Fruit fly (Drosophila melanogaster): ENCODE data around the gene CG11668.
A peak's percentile ranks its signal among the peaks of the same experiment; 100 is the strongest.

The CG11668 gene

dm6 chr3R:13038075-13038474 is at the start of gene CG11668:
Gene CG11668 (plus strand): TSS chr3R:13038375.
- no peak for TF ChIP-seq noc (tag; optimal IDR thresholded peaks at IDR 0.05)

DNA sequence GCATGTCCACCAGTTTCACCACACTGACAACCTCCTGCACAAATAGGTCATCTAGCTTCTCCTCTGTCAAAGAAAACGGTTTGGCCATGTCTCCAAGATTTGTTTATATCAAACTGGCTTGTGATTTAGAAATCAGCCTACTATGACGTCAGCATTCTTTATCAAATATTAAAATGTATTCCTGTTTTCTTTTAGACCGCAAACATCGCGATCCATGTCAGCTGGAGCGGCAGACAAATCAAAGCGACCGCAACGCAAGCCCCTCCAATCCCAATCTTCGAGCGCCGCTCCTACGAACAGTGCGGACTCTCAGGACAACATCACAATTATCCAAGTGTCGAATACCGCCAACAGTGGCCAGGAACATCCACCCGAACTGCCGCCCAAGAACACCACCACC is 49.8 kb upstream of the CG11668 start, which contains the start of gene CG14383:
CG14383 (minus strand) TSS at position 101 of the 400 bp plus-strand sequence.
- no peak for TF ChIP-seq noc (tag; optimal IDR thresholded peaks at IDR 0.05)

dm6 chr3R:12993018-12993417 is 45.2 kb upstream of the CG11668 start, which contains the start of gene yellow-f:
Gene yellow-f (minus strand): TSS chr3R:12993201.
- TF ChIP-seq noc (tag; optimal IDR thresholded peaks at IDR 0.05) = no peak

DNA sequence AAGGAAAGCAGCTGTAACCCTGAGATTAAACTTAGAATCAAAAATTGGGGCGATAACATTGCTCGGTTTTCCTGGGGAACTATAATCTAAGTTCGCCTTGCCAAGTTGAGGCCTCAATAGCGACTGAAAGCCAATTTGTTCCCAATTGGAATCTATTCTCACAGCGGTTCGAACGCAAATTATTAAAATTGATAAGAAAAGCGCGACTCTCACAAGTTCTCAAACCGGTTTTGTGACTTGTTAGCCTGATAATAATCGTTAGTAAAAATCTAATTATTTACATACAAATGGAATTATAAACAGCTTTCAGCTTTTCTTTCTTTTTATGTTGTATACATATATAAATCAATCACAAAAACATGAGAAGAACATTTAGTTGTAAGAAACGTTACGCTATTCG is 43.1 kb upstream of the CG11668 start, which contains the start of gene yellow-f2:
yellow-f2 (minus strand) TSS at position 101 of the 400 bp plus-strand sequence.
- TF ChIP-seq noc (tag; optimal IDR thresholded peaks at IDR 0.05) = no peak

DNA sequence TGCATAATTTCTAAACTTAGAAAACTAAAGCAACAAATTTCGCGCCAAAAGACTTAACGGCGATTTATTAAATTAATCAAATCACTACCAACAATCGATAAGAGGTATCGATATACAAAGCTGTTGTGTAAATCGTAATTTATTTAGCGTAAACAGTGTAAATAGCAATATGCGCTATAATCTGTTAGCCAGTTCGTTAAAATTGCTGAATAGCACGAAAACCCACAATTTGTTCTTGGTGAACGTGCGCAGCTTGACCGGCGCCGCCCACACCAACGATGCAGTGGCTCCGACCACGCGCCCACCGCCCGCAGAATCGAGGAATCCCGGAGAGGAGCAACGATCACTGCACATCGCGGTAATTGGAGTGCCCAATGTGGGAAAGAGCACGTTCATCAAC is 42.7 kb upstream of the CG11668 start, which contains the start of gene CG7488:
CG7488 (plus strand) TSS at position 99 of the 400 bp plus-strand sequence.
- no peak for TF ChIP-seq noc (tag; optimal IDR thresholded peaks at IDR 0.05)

- TF ChIP-seq noc (tag; optimal IDR thresholded peaks at IDR 0.05) = no peak
These were observed 40.5 kb upstream of the CG11668 start, which contains the start of the genes CG17327, CG44194 and CG7518 for dm6 chr3R:12997550-12998233. Gene CG17327 (minus strand): TSS chr3R:12997726. Gene CG44194 (minus strand): TSS chr3R:12997726. Gene CG7518 (plus strand): TSS chr3R:12998089.

dm6 chr3R:12998234-12998591 is 40.0 kb upstream of the CG11668 start:
- no peak for TF ChIP-seq noc (tag; optimal IDR thresholded peaks at IDR 0.05)

dm6 chr3R:13009595-13009994 is 28.6 kb upstream of the CG11668 start, which contains the start of gene CG11656:
Gene CG11656 (plus strand): TSS chr3R:13009895.
- TF ChIP-seq noc (tag; optimal IDR thresholded peaks at IDR 0.05) = no peak

DNA sequence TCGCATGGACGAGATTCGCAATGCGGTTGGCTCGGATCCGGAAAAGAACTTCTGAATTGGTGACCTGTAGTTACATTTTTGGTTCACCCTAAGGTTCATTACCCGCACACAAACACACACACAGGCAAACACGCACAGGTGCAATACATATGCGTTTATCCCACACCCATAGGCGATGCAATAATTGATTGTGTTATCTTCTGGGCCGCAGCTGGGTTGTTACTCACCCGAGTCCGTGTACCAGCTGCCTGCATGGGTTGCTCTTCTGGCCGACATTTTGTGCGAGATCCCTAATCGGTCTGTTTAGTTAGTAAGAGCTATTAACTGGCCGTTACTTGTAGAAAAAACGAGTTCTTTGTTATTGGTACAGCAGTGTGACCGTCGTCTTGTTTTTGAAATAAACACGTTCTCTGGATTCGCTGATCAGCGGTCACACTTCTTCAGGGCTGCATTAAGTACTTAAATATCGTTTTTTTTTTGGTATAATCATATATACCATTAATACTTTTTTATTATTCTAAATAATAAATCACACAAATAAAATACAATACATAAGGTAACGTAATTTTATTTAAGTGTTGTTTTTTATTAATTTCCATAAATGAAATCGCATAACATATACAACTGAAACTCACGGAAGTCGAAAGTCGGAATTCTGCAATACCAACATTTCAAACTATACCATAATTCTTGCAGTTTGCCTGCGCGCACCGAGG is 27.1 kb upstream of the CG11668 start, which contains the start of gene CG8031:
CG8031 (minus strand) TSS at position 406 of the 716 bp plus-strand sequence.
- no peak for TF ChIP-seq noc (tag; optimal IDR thresholded peaks at IDR 0.05)

dm6 chr3R:13011621-13011963 is 26.6 kb upstream of the CG11668 start, which contains the start of gene CtBP:
Gene CtBP (plus strand): TSS chr3R:13011649.
- TF ChIP-seq noc (tag; optimal IDR thresholded peaks at IDR 0.05) = no peak

DNA sequence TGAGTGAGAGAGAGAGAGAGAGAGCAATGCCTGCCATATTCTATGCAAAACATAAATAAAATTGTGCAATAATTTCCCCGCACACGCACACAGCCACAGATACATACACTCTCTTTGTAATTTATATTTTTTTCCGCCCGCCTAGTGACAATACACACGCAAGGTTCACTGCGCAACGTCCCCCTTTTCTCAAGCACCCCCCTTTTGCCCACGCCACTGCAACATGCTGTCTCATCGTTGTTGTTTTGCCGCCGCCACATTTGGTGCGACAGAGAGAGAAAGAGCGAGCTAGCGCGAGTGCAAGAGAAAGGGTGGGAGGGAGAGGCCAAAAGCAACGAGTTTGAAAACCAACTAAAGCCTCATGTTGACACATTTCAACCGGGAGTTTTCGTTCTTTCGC is 25.8 kb upstream of the CG11668 start:
- peak; percentile 76 for TF ChIP-seq noc (tag; optimal IDR thresholded peaks at IDR 0.05)

DNA sequence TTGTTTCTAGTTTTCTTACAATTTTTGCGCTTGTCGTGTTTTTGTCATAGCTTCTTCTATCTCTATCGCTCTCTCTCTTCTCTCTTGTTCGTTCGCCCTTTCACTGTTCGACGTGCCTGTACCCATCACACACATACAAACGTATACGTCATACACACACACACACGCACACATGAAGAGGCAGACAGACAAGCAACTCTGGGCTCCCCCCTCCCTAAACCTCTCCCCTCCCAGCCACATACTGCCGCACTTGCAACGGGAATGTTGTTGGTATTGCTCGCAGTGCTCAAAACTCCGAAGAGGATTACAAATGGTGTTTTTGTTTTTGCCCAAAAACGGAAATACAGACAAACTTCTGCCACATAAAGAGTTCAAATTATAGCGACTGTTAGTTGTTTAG is 25.2 kb upstream of the CG11668 start:
- TF ChIP-seq noc (tag; optimal IDR thresholded peaks at IDR 0.05) = no peak

DNA sequence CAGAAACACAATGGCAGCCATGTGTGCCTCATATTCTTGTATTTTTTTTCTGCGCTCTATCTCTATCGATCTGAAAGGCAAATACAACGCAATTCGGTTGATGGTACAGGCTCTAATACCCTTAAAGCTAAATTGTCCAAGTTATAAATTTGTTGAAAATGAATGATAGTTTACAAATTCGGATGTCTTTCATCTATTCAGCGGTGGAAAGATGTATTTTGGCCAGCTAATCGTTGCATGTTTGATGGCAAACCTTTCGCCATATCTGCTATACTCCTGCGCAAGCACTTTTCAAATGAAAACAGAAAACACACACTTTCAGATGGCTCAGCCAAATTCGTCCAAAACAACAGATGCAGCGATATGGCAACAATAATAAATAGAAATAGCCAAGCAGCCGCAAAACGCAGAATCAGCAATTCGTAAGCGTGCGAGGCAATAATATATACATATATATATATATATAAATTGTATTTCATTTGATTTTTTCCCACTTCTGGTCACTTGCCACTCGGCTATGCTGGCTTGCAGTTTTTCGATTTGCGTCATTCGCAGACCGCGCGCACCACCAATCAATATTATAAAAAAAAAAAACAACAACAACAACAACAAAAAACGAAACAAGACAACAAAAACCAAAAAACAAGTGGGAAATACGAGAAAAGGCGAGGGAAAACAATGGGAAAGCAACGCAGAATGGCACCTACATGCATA is 23.9 kb upstream of the CG11668 start:
- TF ChIP-seq noc (tag; optimal IDR thresholded peaks at IDR 0.05) = peak; percentile 31

DNA sequence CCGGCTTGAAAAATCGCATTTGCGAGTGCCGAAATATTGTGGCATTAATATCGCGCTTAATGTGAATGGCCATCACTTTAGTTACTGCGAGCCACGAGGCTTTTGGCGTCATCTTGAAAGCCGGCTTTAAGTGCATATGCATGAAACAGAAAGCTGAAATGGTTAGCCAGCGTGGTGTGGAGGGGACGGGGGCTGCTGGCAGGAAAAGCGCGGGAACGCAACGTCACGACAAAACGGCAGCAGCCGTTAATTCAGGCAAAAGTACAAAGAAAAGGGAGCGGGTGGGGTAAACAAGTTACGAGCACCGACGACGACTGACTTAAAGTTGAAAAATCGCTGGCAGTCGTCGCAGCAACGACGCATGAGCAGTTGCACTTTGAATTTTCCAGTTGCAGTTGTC is 22.8 kb upstream of the CG11668 start:
- no peak for TF ChIP-seq noc (tag; optimal IDR thresholded peaks at IDR 0.05)

DNA sequence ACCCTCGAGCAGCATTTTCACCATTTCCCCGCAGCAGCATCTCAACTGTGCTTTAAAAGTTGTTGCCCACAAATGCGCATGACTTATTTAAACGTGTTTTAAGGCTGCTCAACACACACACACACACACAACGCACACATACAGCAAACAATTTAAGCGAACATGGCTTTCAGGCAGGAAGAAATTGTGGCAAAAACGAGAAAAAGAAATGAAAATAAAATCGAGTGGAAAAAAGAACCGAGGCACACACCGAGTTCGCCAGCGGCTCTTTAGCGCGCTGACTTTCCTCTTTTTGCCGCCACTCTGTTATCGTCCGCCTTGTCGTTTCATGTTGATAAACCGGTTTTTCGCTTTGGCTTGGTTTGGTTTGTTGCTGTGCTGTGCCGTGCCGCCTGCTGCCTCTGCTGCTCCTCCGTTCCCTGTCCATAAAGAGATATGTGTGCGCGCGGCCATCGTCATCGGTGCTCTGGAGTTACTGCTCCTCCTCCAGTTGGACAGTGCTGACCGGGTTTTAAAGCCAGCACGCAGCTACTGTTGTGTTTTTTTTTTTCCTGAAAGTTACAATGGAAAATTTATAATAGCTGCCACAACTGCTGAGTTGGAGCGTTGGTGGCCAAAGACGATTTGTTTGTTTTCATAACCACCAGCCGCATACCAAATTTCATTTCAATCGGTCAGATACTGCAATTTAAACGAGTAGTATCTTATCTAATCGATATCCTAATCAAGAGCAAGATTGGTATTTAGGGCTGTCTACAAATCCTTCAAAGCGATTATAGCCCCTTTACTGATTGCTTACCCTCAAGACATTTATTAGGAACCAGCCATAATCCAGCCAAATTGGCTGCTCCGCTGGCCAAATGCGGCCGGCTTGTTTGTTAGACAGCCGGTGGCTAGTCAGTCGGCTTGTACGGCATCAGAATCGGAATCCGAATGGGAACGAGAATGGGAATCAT is 22.1 kb upstream of the CG11668 start:
- peak; percentile 21 for TF ChIP-seq noc (tag; optimal IDR thresholded peaks at IDR 0.05)
